Fruit fly (Drosophila melanogaster): Measurements from ENCODE around the gene nrv2.

The nrv2 gene

dm6 chr2L:6789358-6789757 is 9.3 kb downstream of the nrv2 start:
- TF ChIP-seq jumu (GFP tag; optimal IDR thresholded peaks at IDR 0.05): no peak
- TF ChIP-seq Fer2 (tag; optimal IDR thresholded peaks at IDR 0.05): no peak
- TF ChIP-seq z (GFP tag; IDR thresholded peaks at IDR 0.05): no peak
- no peak for TF ChIP-seq CG15269 (tag; optimal IDR thresholded peaks at IDR 0.05)
- no peak for TF ChIP-seq da (GFP tag; optimal IDR thresholded peaks at IDR 0.05)
- TF ChIP-seq CG30403 (GFP tag; optimal IDR thresholded peaks at IDR 0.05): no peak
- TF ChIP-seq row (GFP tag; IDR thresholded peaks at IDR 0.05): no peak
- TF ChIP-seq CG10543 (GFP tag; optimal IDR thresholded peaks at IDR 0.05): peak; percentile 36
- TF ChIP-seq CG8089 (GFP tag; optimal IDR thresholded peaks at IDR 0.05): no peak
- TF ChIP-seq salm (tag; optimal IDR thresholded peaks at IDR 0.05): peak; percentile 58
- TF ChIP-seq CG7271 (tag; optimal IDR thresholded peaks at IDR 0.05): no peak
- TF ChIP-seq pita (GFP tag; optimal IDR thresholded peaks at IDR 0.05): no peak
- no peak for TF ChIP-seq gsb-n (tag; optimal IDR thresholded peaks at IDR 0.05)
- peak; percentile 31 for TF ChIP-seq Hey (tag; optimal IDR thresholded peaks at IDR 0.05)
- no peak for TF ChIP-seq Bgb (GFP tag; IDR thresholded peaks at IDR 0.05; ENCODE audit: partially characterized antibody)
- TF ChIP-seq Jarid2 (GFP tag; optimal IDR thresholded peaks at IDR 0.05): no peak
- no peak for TF ChIP-seq rib (GFP tag; IDR thresholded peaks at IDR 0.05)
- TF ChIP-seq Blimp-1 (GFP tag; optimal IDR thresholded peaks at IDR 0.05): no peak
- TF ChIP-seq CG34376 (GFP tag; optimal IDR thresholded peaks at IDR 0.05): peak; percentile 96
- no peak for TF ChIP-seq CG1233 (GFP tag; optimal IDR thresholded peaks at IDR 0.05)
- peak; percentile 38 for TF ChIP-seq Med (GFP tag)
- no peak for TF ChIP-seq crc (GFP tag; optimal IDR thresholded peaks at IDR 0.05)
- TF ChIP-seq sd (tag; optimal IDR thresholded peaks at IDR 0.05): peak; percentile 27
- no peak for TF ChIP-seq Awh (GFP tag; IDR thresholded peaks at IDR 0.05)
- peak; percentile 73 for TF ChIP-seq sens (GFP tag)
- no peak for TF ChIP-seq Dbx (GFP tag; IDR thresholded peaks at IDR 0.05)
- no peak for TF ChIP-seq CG17328 (GFP tag; IDR thresholded peaks at IDR 0.05)
- TF ChIP-seq CG15011 (GFP tag; optimal IDR thresholded peaks at IDR 0.05): no peak
- TF ChIP-seq CG12391 (tag; optimal IDR thresholded peaks at IDR 0.05): no peak
- TF ChIP-seq Fer1 (GFP tag; optimal IDR thresholded peaks at IDR 0.05): peak; percentile 28
- peak; percentile 39 for TF ChIP-seq CG3281 (GFP tag; optimal IDR thresholded peaks at IDR 0.05)
- peak; percentile 84 for TF ChIP-seq lab (GFP tag; optimal IDR thresholded peaks at IDR 0.05)
- TF ChIP-seq CG16863 (GFP tag; optimal IDR thresholded peaks at IDR 0.05): no peak
- no peak for TF ChIP-seq gro (GFP tag; optimal IDR thresholded peaks at IDR 0.05)
- TF ChIP-seq lbe (GFP tag; optimal IDR thresholded peaks at IDR 0.05): peak; percentile 34
- no peak for TF ChIP-seq zfh1 (GFP tag; IDR thresholded peaks at IDR 0.05)
- no peak for TF ChIP-seq CG3163 (GFP tag; optimal IDR thresholded peaks at IDR 0.05)
- TF ChIP-seq CG3726 (GFP tag; IDR thresholded peaks at IDR 0.05): no peak
- TF ChIP-seq Sin3A (optimal IDR thresholded peaks at IDR 0.05): no peak
- no peak for TF ChIP-seq hbn (GFP tag; IDR thresholded peaks at IDR 0.05; ENCODE audit: partially characterized antibody)
- no peak for TF ChIP-seq tgo (GFP tag; IDR thresholded peaks at IDR 0.05)
- TF ChIP-seq caup (GFP tag; optimal IDR thresholded peaks at IDR 0.05; ENCODE audit: severe bottlenecking): peak; percentile 33
- TF ChIP-seq sqz (GFP tag; optimal IDR thresholded peaks at IDR 0.05): no peak
- peak; percentile 25 for TF ChIP-seq CG15479 (GFP tag; optimal IDR thresholded peaks at IDR 0.05)
- no peak for TF ChIP-seq CG6254 (GFP tag; optimal IDR thresholded peaks at IDR 0.05)
- TF ChIP-seq odd (GFP tag; optimal IDR thresholded peaks at IDR 0.05): peak; percentile 46
- no peak for TF ChIP-seq CG2116 (GFP tag; optimal IDR thresholded peaks at IDR 0.05)
- TF ChIP-seq CG8478 (optimal IDR thresholded peaks at IDR 0.05): no peak
- no peak for TF ChIP-seq lov (optimal IDR thresholded peaks at IDR 0.05)
- 0 out of 3 replicates have a peak, but pooled peaks have one; percentile 15 for TF ChIP-seq lov (GFP tag; IDR thresholded peaks at IDR 0.05)
- TF ChIP-seq knrl (GFP tag; IDR thresholded peaks at IDR 0.05; ENCODE audit: partially characterized antibody): no peak
- no peak for TF ChIP-seq CG34224 (GFP tag; IDR thresholded peaks at IDR 0.05; ENCODE audit: partially characterized antibody)
